Comparison of ENCODE assay signal across 8 worm cellular contexts in the genomic region with DNA sequence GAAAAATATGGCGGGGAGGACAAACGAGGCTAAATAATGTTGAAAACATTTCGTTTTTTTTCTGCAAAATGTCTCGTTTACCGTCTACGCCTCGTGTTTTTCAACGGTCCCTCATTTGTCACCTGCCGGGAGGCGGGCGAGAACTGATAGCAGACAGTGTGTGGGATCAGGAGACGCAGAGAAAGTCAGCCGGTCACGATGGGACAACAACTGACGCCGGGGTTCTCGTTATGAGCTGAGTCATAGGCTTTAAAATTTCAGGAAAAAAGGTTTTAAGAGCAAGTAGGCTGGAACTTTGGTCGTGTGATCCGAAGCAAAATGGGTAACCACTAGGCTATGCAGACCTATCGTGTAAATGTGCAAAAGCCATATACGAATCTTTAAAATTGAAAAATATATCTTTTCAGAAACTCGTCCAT.
TF ChIP-seq lines count a peak whose summit lies in the region.

A gene (minus strand): TSS at position 103 of the 419 bp plus-strand sequence.

TF ChIP-seq in whole organism, L1 larva, 84 proteins besides CTCF, POLR2A, EP300 and RAD21 (continues in another document):
- TF ChIP-seq unc-130 (tag; optimal IDR thresholded peaks at IDR 0.05; lab: Kevin White, UChicago) (peak; percentile 46), nhr-20 (tag; optimal IDR thresholded peaks at IDR 0.05; lab: Kevin White, UChicago) (peak; percentile 69), mep-1 (tag; optimal IDR thresholded peaks at IDR 0.05; lab: Kevin White, UChicago) (no peak), tbx-2 (tag; optimal IDR thresholded peaks at IDR 0.05; lab: Kevin White, UChicago) (peak; percentile 25), egl-27 (tag; optimal IDR thresholded peaks at IDR 0.05; lab: Kevin White, UChicago) (no peak), elt-3 (tag; optimal IDR thresholded peaks at IDR 0.05; lab: Kevin White, UChicago) (peak in 1 of 6 experiments; percentile 5), C04F5.9 (tag; optimal IDR thresholded peaks at IDR 0.05; lab: Kevin White, UChicago) (no peak), snu-23 (GFP tag; optimal IDR thresholded peaks at IDR 0.05; lab: Kevin White, UChicago) (peak; percentile 62), efl-1 (optimal IDR thresholded peaks at IDR 0.05; lab: Kevin White, UChicago) (peak; percentile 34 to 44), efl-1 (GFP tag; optimal IDR thresholded peaks at IDR 0.05 in 1 of 2; lab: Kevin White, UChicago) (peak; percentile 12 to 52)

TF ChIP-seq in whole organism, L2 larva, 48 proteins besides CTCF, POLR2A, EP300 and RAD21 (continues in another document):
- TF ChIP-seq F13H6.1 (tag; optimal IDR thresholded peaks at IDR 0.05; lab: Kevin White, UChicago) (peak; percentile 69), alr-1 (tag; optimal IDR thresholded peaks at IDR 0.05; lab: Kevin White, UChicago) (no peak), elt-1 (tag; optimal IDR thresholded peaks at IDR 0.05; lab: Kevin White, UChicago) (no peak), nhr-6 (tag; optimal IDR thresholded peaks at IDR 0.05; lab: Kevin White, UChicago) (no peak), lsy-2 (tag; optimal IDR thresholded peaks at IDR 0.05; lab: Kevin White, UChicago) (peak in 1 of 2 experiments; percentile 29), crh-2 (tag; optimal IDR thresholded peaks at IDR 0.05; lab: Kevin White, UChicago) (no peak), nhr-11 (tag; optimal IDR thresholded peaks at IDR 0.05; lab: Kevin White, UChicago) (no peak), ceh-82 (tag; optimal IDR thresholded peaks at IDR 0.05; lab: Kevin White, UChicago) (no peak), nhr-25 (tag; optimal IDR thresholded peaks at IDR 0.05; lab: Kevin White, UChicago) (no peak), nhr-129 (tag; optimal IDR thresholded peaks at IDR 0.05; lab: Kevin White, UChicago) (no peak), mdl-1 (tag; optimal IDR thresholded peaks at IDR 0.05; lab: Kevin White, UChicago) (no peak)

TF ChIP-seq in whole organism, L3 larva, 47 proteins besides CTCF, POLR2A, EP300 and RAD21:
- TF ChIP-seq nfya-1 (tag; optimal IDR thresholded peaks at IDR 0.05; lab: Kevin White, UChicago; ENCODE audit: insufficient read depth) (peak; percentile 21), eor-1 (tag; optimal IDR thresholded peaks at IDR 0.05; lab: Kevin White, UChicago) (no peak)

TF ChIP-seq in whole organism, L4 larva, 104 proteins besides CTCF, POLR2A, EP300 and RAD21 (continues in another document):
- TF ChIP-seq F26F4.8 (GFP tag; conservative IDR thresholded peaks at IDR 0.05; lab: Robert Waterston, UW) (peak; percentile 82), ceh-62 (tag; optimal IDR thresholded peaks at IDR 0.05; lab: Kevin White, UChicago) (no peak), fos-1 (tag; optimal IDR thresholded peaks at IDR 0.05; lab: Kevin White, UChicago) (no peak), spr-1 (tag; optimal IDR thresholded peaks at IDR 0.05; lab: Kevin White, UChicago) (no peak), nhr-111 (GFP tag; optimal IDR thresholded peaks at IDR 0.05; lab: Kevin White, UChicago) (peak; percentile 8), tra-1 (GFP tag; IDR thresholded peaks at IDR 0.05; lab: Robert Waterston, UW) (peak; percentile 76), duxl-1 (tag; optimal IDR thresholded peaks at IDR 0.05; lab: Kevin White, UChicago; ENCODE audit: poor library complexity) (peak; percentile 12), Y48G9A.11 (GFP tag; IDR thresholded peaks at IDR 0.05; lab: Robert Waterston, UW) (peak; percentile 56), lin-29 (GFP tag; IDR thresholded peaks at IDR 0.05; lab: Robert Waterston, UW) (no peak), zag-1 (tag; optimal IDR thresholded peaks at IDR 0.05; lab: Kevin White, UChicago) (no peak), ceh-20 (GFP tag; IDR thresholded peaks at IDR 0.05; lab: Robert Waterston, UW) (no peak), hmg-1.1 (GFP tag; IDR thresholded peaks at IDR 0.05; lab: Robert Waterston, UW) (0 out of 2 replicates have a peak, but pooled peaks have one; percentile 18), ztf-11 (tag; optimal IDR thresholded peaks at IDR 0.05; lab: Kevin White, UChicago) (no peak)

TF ChIP-seq in whole organism, late embryonic, 69 proteins besides CTCF, POLR2A, EP300 and RAD21:
- TF ChIP-seq pha-2 (tag; optimal IDR thresholded peaks at IDR 0.05; lab: Kevin White, UChicago) (no peak), mec-3 (tag; optimal IDR thresholded peaks at IDR 0.05; lab: Kevin White, UChicago; ENCODE audit: borderline replicate concordance) (no peak), ceh-2 (tag; optimal IDR thresholded peaks at IDR 0.05; lab: Kevin White, UChicago) (no peak), pha-4 (tag; optimal IDR thresholded peaks at IDR 0.05; lab: Kevin White, UChicago) (no peak), hlh-30 (tag; optimal IDR thresholded peaks at IDR 0.05; lab: Kevin White, UChicago; ENCODE audit: insufficient read depth) (peak; percentile 40), tbx-2 (tag; optimal IDR thresholded peaks at IDR 0.05; lab: Kevin White, UChicago) (no peak), lin-11 (tag; optimal IDR thresholded peaks at IDR 0.05; lab: Kevin White, UChicago) (no peak), K02D7.2 (tag; optimal IDR thresholded peaks at IDR 0.05; lab: Kevin White, UChicago) (no peak), ceh-18 (tag; optimal IDR thresholded peaks at IDR 0.05; lab: Kevin White, UChicago) (peak; percentile 35), ceh-30 (tag; optimal IDR thresholded peaks at IDR 0.05; lab: Kevin White, UChicago) (no peak), unc-55 (GFP tag; optimal IDR thresholded peaks at IDR 0.05; lab: Kevin White, UChicago) (peak; percentile 16), fax-1 (tag; optimal IDR thresholded peaks at IDR 0.05; lab: Kevin White, UChicago) (no peak), hlh-6 (tag; optimal IDR thresholded peaks at IDR 0.05; lab: Kevin White, UChicago) (no peak)
TF ChIP-seq in whole organism, late embryonic: peak in this region for 3.

TF ChIP-seq in whole organism, midembryonic, 9 proteins besides CTCF, POLR2A, EP300 and RAD21:
- TF ChIP-seq ztf-29 (GFP tag; IDR thresholded peaks at IDR 0.05; lab: Robert Waterston, UW): no peak
- 0 out of 2 replicates have a peak, but pooled peaks have one; percentile 27 for TF ChIP-seq tab-1 (GFP tag; IDR thresholded peaks at IDR 0.05; lab: Robert Waterston, UW)

TF ChIP-seq in whole organism, mixed stage, embryonic, 35 proteins besides CTCF, POLR2A, EP300 and RAD21:
- peak; percentile 25 for TF ChIP-seq nhr-2 (tag; optimal IDR thresholded peaks at IDR 0.05; lab: Kevin White, UChicago)
- no peak for TF ChIP-seq mab-5 (tag; optimal IDR thresholded peaks at IDR 0.05; lab: Kevin White, UChicago)
- peak; percentile 98 for TF ChIP-seq hlh-1 (tag; optimal IDR thresholded peaks at IDR 0.05; lab: Kevin White, UChicago)
- no peak for TF ChIP-seq cnd-1 (tag; optimal IDR thresholded peaks at IDR 0.05; lab: Kevin White, UChicago)
- no peak for TF ChIP-seq lin-13 (tag; optimal IDR thresholded peaks at IDR 0.05; lab: Kevin White, UChicago)
- peak; percentile 58 for TF ChIP-seq unc-120 (tag; optimal IDR thresholded peaks at IDR 0.05; lab: Kevin White, UChicago; ENCODE audit: poor library complexity, severe bottlenecking)
- no peak for TF ChIP-seq nhr-28 (tag; optimal IDR thresholded peaks at IDR 0.05; lab: Kevin White, UChicago)
- TF ChIP-seq mep-1 (tag; optimal IDR thresholded peaks at IDR 0.05; lab: Kevin White, UChicago): no peak
- TF ChIP-seq ceh-43 (GFP tag; optimal IDR thresholded peaks at IDR 0.05; lab: Kevin White, UChicago): no peak
- peak; percentile 7 for TF ChIP-seq unc-62 (GFP tag; optimal IDR thresholded peaks at IDR 0.05; lab: Kevin White, UChicago)
- no peak for TF ChIP-seq ztf-11 (tag; optimal IDR thresholded peaks at IDR 0.05; lab: Kevin White, UChicago)

TF ChIP-seq in whole organism, young adult, 124 proteins besides CTCF, POLR2A, EP300 and RAD21 (continues in another document):
- TF ChIP-seq C06A6.2 (GFP tag; conservative IDR thresholded peaks at IDR 0.05; lab: Robert Waterston, UW) (no peak), D2030.7 (GFP tag; IDR thresholded peaks at IDR 0.05; lab: Robert Waterston, UW) (no peak), hlh-26 (GFP tag; conservative IDR thresholded peaks at IDR 0.05; lab: Robert Waterston, UW) (no peak), F39B2.1 (GFP tag; IDR thresholded peaks at IDR 0.05; lab: Robert Waterston, UW) (no peak), ztf-6 (GFP tag; IDR thresholded peaks at IDR 0.05; lab: Robert Waterston, UW) (no peak), ztf-3 (GFP tag; optimal IDR thresholded peaks at IDR 0.05; lab: Kevin White, UChicago) (no peak), sdz-38 (tag; optimal IDR thresholded peaks at IDR 0.05; lab: Kevin White, UChicago) (no peak), F57C9.4 (tag; optimal IDR thresholded peaks at IDR 0.05; lab: Kevin White, UChicago) (no peak), ceh-100 (GFP tag; IDR thresholded peaks at IDR 0.05; lab: Robert Waterston, UW) (no peak), tbp1 (GFP tag; optimal IDR thresholded peaks at IDR 0.05; lab: Kevin White, UChicago) (peak; percentile 95), let-607 (tag; optimal IDR thresholded peaks at IDR 0.05; lab: Kevin White, UChicago) (no peak), mcd-1 (GFP tag; IDR thresholded peaks at IDR 0.05; lab: Robert Waterston, UW) (no peak), nhr-80 (tag; optimal IDR thresholded peaks at IDR 0.05; lab: Kevin White, UChicago) (no peak), ztf-26 (tag; optimal IDR thresholded peaks at IDR 0.05; lab: Kevin White, UChicago) (no peak), sea-2 (GFP tag; IDR thresholded peaks at IDR 0.05; lab: Robert Waterston, UW) (no peak), T26A5.8 (tag; optimal IDR thresholded peaks at IDR 0.05; lab: Kevin White, UChicago) (no peak), ceh-40 (GFP tag; IDR thresholded peaks at IDR 0.05; lab: Robert Waterston, UW) (no peak), snpc-1.1 (tag; optimal IDR thresholded peaks at IDR 0.05; lab: Kevin White, UChicago; ENCODE audit: insufficient read depth) (no peak), egl-44 (GFP tag; IDR thresholded peaks at IDR 0.05; lab: Robert Waterston, UW) (0 out of 2 replicates have a peak, but pooled peaks have one; percentile 29), efl-1 (GFP tag; optimal IDR thresholded peaks at IDR 0.05; lab: Kevin White, UChicago) (no peak), akir-1 (GFP tag; optimal IDR thresholded peaks at IDR 0.05; lab: Kevin White, UChicago) (no peak), F55B11.4 (tag; optimal IDR thresholded peaks at IDR 0.05; lab: Kevin White, UChicago; ENCODE audit: borderline replicate concordance, insufficient read depth) (no peak), ztf-22 (GFP tag; optimal IDR thresholded peaks at IDR 0.05; lab: Kevin White, UChicago) (peak; percentile 8), Y95B8A.8 (GFP tag; IDR thresholded peaks at IDR 0.05; lab: Robert Waterston, UW) (no peak), egl-18 (GFP tag; IDR thresholded peaks at IDR 0.05; lab: Robert Waterston, UW) (no peak), repo-1 (tag; optimal IDR thresholded peaks at IDR 0.05; lab: Kevin White, UChicago) (peak; percentile 58), lin-26 (GFP tag; IDR thresholded peaks at IDR 0.05; lab: Robert Waterston, UW) (peak; percentile 95), rcor-1 (GFP tag; IDR thresholded peaks at IDR 0.05; lab: Robert Waterston, UW) (no peak), dox-1 (GFP tag; IDR thresholded peaks at IDR 0.05; lab: Robert Waterston, UW) (no peak), nhr-27 (tag; optimal IDR thresholded peaks at IDR 0.05; lab: Kevin White, UChicago) (no peak), madf-10 (tag; optimal IDR thresholded peaks at IDR 0.05; lab: Kevin White, UChicago) (no peak)
